1 fruit fly cellular context compared by ENCODE assay signal in the genomic region with DNA sequence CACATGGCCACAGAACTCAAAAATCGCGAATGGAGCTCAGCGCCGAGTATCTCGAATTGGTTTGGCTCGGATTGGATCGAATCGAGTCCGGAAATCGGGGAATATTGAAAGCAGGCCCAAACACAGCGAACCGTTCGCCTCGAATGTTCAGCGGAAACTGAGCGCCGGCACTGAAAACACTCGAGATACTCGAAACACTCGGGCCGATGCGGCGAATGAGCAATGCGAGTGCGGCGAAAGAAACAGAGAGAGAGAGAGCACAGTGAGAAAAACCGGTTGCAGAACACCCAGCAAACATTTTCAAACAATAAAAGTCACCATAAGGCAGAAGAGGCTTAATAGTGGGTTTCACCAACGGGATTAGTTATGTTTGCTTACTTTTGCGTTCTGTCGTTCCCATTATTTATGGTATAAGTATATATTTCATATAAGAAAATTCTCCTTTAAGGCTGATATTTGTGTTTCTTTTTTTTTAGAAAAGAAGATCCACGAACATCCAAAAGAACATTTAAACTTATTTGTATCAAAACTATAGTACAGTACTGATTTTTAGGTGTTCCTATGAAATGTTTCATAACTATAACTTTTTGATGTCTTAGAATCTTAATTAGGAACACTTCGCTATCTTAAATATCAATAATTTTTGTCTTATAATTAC.
A peak's percentile ranks its signal among the peaks of the same experiment; 100 is the strongest.
TF ChIP-seq lines count a peak whose summit lies in the region.

A gene (minus strand): TSS at position 162 of the 658 bp plus-strand sequence.

TF ChIP-seq in whole organism, embryonic, 481 proteins besides CTCF, POLR2A, EP300 and RAD21 (continued from another document and continues in another):
- TF ChIP-seq MESR4 (GFP tag; optimal IDR thresholded peaks at IDR 0.05; lab: Kevin White, UChicago) (peak; percentile 2), sr (GFP tag; IDR thresholded peaks at IDR 0.05; lab: Robert Waterston, UW) (peak; percentile 56; the same call in 2 of the 3 replicates), NC2α (GFP tag; optimal IDR thresholded peaks at IDR 0.05; lab: Kevin White, UChicago) (no peak), CG33213 (GFP tag; optimal IDR thresholded peaks at IDR 0.05; lab: Kevin White, UChicago) (peak; percentile 34), CG31224 (GFP tag; IDR thresholded peaks at IDR 0.05; lab: Robert Waterston, UW) (peak; percentile 16; the same call in 1 of the 2 replicates), Stat92E (GFP tag; optimal IDR thresholded peaks at IDR 0.05; lab: Kevin White, UChicago) (peak in 1 of 3 experiments; percentile 71), seq (GFP tag; IDR thresholded peaks at IDR 0.05; lab: Robert Waterston, UW) (no peak; the same call in 1 of the 2 replicates), oc (tag; optimal IDR thresholded peaks at IDR 0.05; lab: Kevin White, UChicago) (peak; percentile 65), CG9932 (GFP tag; IDR thresholded peaks at IDR 0.05; lab: Robert Waterston, UW) (peak; percentile 32; the same call in 1 of the 2 replicates), hbn (GFP tag; IDR thresholded peaks at IDR 0.05; lab: Robert Waterston, UW; ENCODE audit: partially characterized antibody) (0 out of 2 replicates have a peak, but pooled peaks have one; percentile 15), fd3F (GFP tag; optimal IDR thresholded peaks at IDR 0.05; lab: Kevin White, UChicago) (no peak), dimm (GFP tag; IDR thresholded peaks at IDR 0.05; lab: Robert Waterston, UW) (no peak), CG9797 (GFP tag; optimal IDR thresholded peaks at IDR 0.05; lab: Kevin White, UChicago) (no peak), CG11398 (GFP tag; optimal IDR thresholded peaks at IDR 0.05; lab: Kevin White, UChicago) (peak; percentile 15), knrl (GFP tag; IDR thresholded peaks at IDR 0.05; lab: Robert Waterston, UW; ENCODE audit: partially characterized antibody) (no peak), slbo (GFP tag; IDR thresholded peaks at IDR 0.05; lab: Robert Waterston, UW) (peak; percentile 50), Eip74EF (GFP tag; optimal IDR thresholded peaks at IDR 0.05; lab: Kevin White, UChicago) (peak in 1 of 2 experiments; percentile 84), CG13894 (tag; optimal IDR thresholded peaks at IDR 0.05; lab: Kevin White, UChicago) (peak; percentile 80), CoRest (tag; optimal IDR thresholded peaks at IDR 0.05; lab: Kevin White, UChicago) (no peak), YL-1 (GFP tag; optimal IDR thresholded peaks at IDR 0.05; lab: Kevin White, UChicago) (no peak), CG11456 (GFP tag; IDR thresholded peaks at IDR 0.05; lab: Robert Waterston, UW) (peak; percentile 18; the same call in 1 of the 3 replicates), tx (GFP tag; optimal IDR thresholded peaks at IDR 0.05; lab: Kevin White, UChicago) (no peak), CG4282 (GFP tag; optimal IDR thresholded peaks at IDR 0.05; lab: Kevin White, UChicago) (peak; percentile 19), Hsf (GFP tag; optimal IDR thresholded peaks at IDR 0.05; lab: Kevin White, UChicago) (no peak), Deaf1 (tag; optimal IDR thresholded peaks at IDR 0.05; lab: Kevin White, UChicago) (peak; percentile 83), crc (GFP tag; optimal IDR thresholded peaks at IDR 0.05; lab: Kevin White, UChicago) (no peak), CG15269 (tag; optimal IDR thresholded peaks at IDR 0.05; lab: Kevin White, UChicago) (peak; percentile 27), CG15601 (tag; optimal IDR thresholded peaks at IDR 0.05; lab: Kevin White, UChicago) (peak; percentile 5), CG34422 (GFP tag; IDR thresholded peaks at IDR 0.05; lab: Robert Waterston, UW) (peak; percentile 67; the same call in 1 of the 3 replicates), abd-A (tag; optimal IDR thresholded peaks at IDR 0.05; lab: Kevin White, UChicago) (peak; percentile 35), tna (GFP tag; IDR thresholded peaks at IDR 0.05; lab: Robert Waterston, UW; ENCODE audit: partially characterized antibody) (peak; percentile 81), CG1024 (GFP tag; IDR thresholded peaks at IDR 0.05; lab: Robert Waterston, UW) (peak; percentile 2; the same call in 1 of the 2 replicates), GATAe (GFP tag; conservative IDR thresholded peaks at IDR 0.05; lab: Robert Waterston, UW) (no peak), CG2678 (tag; optimal IDR thresholded peaks at IDR 0.05; lab: Kevin White, UChicago) (peak; percentile 31), Lim3 (GFP tag; IDR thresholded peaks at IDR 0.05; lab: Robert Waterston, UW) (no peak), grau (tag; optimal IDR thresholded peaks at IDR 0.05; lab: Kevin White, UChicago) (peak; percentile 11), Poxn (GFP tag; IDR thresholded peaks at IDR 0.05; lab: Robert Waterston, UW) (no peak), CG14667 (GFP tag; IDR thresholded peaks at IDR 0.05; lab: Robert Waterston, UW) (no peak), CG2202 (tag; optimal IDR thresholded peaks at IDR 0.05; lab: Kevin White, UChicago) (no peak), dmrt11E (tag; optimal IDR thresholded peaks at IDR 0.05; lab: Kevin White, UChicago) (no peak), pita (GFP tag; optimal IDR thresholded peaks at IDR 0.05; lab: Kevin White, UChicago) (no peak), al (GFP tag; IDR thresholded peaks at IDR 0.05; lab: Robert Waterston, UW) (no peak), shn (GFP tag; optimal IDR thresholded peaks at IDR 0.05; lab: Kevin White, UChicago) (peak; percentile 22), CG18011 (GFP tag; optimal IDR thresholded peaks at IDR 0.05; lab: Kevin White, UChicago) (no peak), CG10462 (GFP tag; optimal IDR thresholded peaks at IDR 0.05; lab: Kevin White, UChicago) (peak; percentile 13), CG8924 (tag; optimal IDR thresholded peaks at IDR 0.05; lab: Kevin White, UChicago) (no peak), phol (tag; optimal IDR thresholded peaks at IDR 0.05; lab: Kevin White, UChicago) (no peak), nerfin-1 (tag; optimal IDR thresholded peaks at IDR 0.05; lab: Kevin White, UChicago) (peak; percentile 45), chn (GFP tag; optimal IDR thresholded peaks at IDR 0.05; lab: Kevin White, UChicago) (no peak), CG8765 (GFP tag; IDR thresholded peaks at IDR 0.05; lab: Robert Waterston, UW) (no peak), CG4707 (GFP tag; optimal IDR thresholded peaks at IDR 0.05; lab: Kevin White, UChicago) (peak; percentile 69), CG13624 (GFP tag; optimal IDR thresholded peaks at IDR 0.05; lab: Kevin White, UChicago) (peak; percentile 2), gem (tag; optimal IDR thresholded peaks at IDR 0.05; lab: Kevin White, UChicago) (peak; percentile 36), Hmr (GFP tag; optimal IDR thresholded peaks at IDR 0.05; lab: Kevin White, UChicago) (peak; percentile 39), pros (GFP tag; optimal IDR thresholded peaks at IDR 0.05; lab: Kevin White, UChicago) (no peak), Atf3 (GFP tag; optimal IDR thresholded peaks at IDR 0.05; lab: Kevin White, UChicago) (peak; percentile 5), chinmo (GFP tag; IDR thresholded peaks at IDR 0.05; lab: Robert Waterston, UW; ENCODE audit: partially characterized antibody) (peak; percentile 97), CG14860 (GFP tag; IDR thresholded peaks at IDR 0.05; lab: Robert Waterston, UW; ENCODE audit: partially characterized antibody) (no peak), wek (GFP tag; optimal IDR thresholded peaks at IDR 0.05; lab: Kevin White, UChicago) (peak; percentile 63), Hr3 (GFP tag; optimal IDR thresholded peaks at IDR 0.05; lab: Kevin White, UChicago) (no peak), Hr39 (optimal IDR thresholded peaks at IDR 0.05; lab: Kevin White, UChicago) (no peak), CG1602 (GFP tag; optimal IDR thresholded peaks at IDR 0.05; lab: Kevin White, UChicago) (peak; percentile 47), Doc3 (GFP tag; IDR thresholded peaks at IDR 0.05; lab: Robert Waterston, UW; ENCODE audit: partially characterized antibody) (no peak), pfk (GFP tag; optimal IDR thresholded peaks at IDR 0.05; lab: Kevin White, UChicago) (peak; percentile 57), ewg (GFP tag; optimal IDR thresholded peaks at IDR 0.05; lab: Kevin White, UChicago) (no peak), cad (GFP tag; optimal IDR thresholded peaks at IDR 0.05; lab: Kevin White, UChicago) (no peak), CkIIα-i1 (GFP tag; IDR thresholded peaks at IDR 0.05; lab: Robert Waterston, UW) (no peak), gcm (GFP tag; optimal IDR thresholded peaks at IDR 0.05; lab: Kevin White, UChicago) (peak; percentile 30), CG32532 (GFP tag; IDR thresholded peaks at IDR 0.05; lab: Robert Waterston, UW) (peak; percentile 69; the same call in 1 of the 2 replicates), CG12219 (GFP tag; optimal IDR thresholded peaks at IDR 0.05; lab: Kevin White, UChicago) (peak; percentile 55), bigmax (GFP tag; optimal IDR thresholded peaks at IDR 0.05; lab: Kevin White, UChicago) (no peak), CG1603 (tag; optimal IDR thresholded peaks at IDR 0.05; lab: Kevin White, UChicago) (no peak), CG17568 (GFP tag; optimal IDR thresholded peaks at IDR 0.05; lab: Kevin White, UChicago) (peak; percentile 35), CG12071 (GFP tag; optimal IDR thresholded peaks at IDR 0.05; lab: Kevin White, UChicago) (peak; percentile 73), Dp (GFP tag; optimal IDR thresholded peaks at IDR 0.05; lab: Kevin White, UChicago) (no peak), CG14441 (GFP tag; IDR thresholded peaks at IDR 0.05; lab: Robert Waterston, UW) (peak; percentile 11; the same call in 1 of the 2 replicates), unc-4 (GFP tag; IDR thresholded peaks at IDR 0.05; lab: Robert Waterston, UW; ENCODE audit: partially characterized antibody) (peak; percentile 55), nerfin-2 (GFP tag; IDR thresholded peaks at IDR 0.05; lab: Robert Waterston, UW; ENCODE audit: partially characterized antibody) (no peak; the same call in 1 of the 2 replicates), CG4328 (GFP tag; optimal IDR thresholded peaks at IDR 0.05; lab: Kevin White, UChicago) (peak; percentile 37), Dfd (GFP tag; optimal IDR thresholded peaks at IDR 0.05; lab: Kevin White, UChicago) (no peak), CG6791 (GFP tag; IDR thresholded peaks at IDR 0.05; lab: Robert Waterston, UW; ENCODE audit: partially characterized antibody) (peak; percentile 53; the same call in 2 of the 3 replicates), mld (GFP tag; IDR thresholded peaks at IDR 0.05; lab: Robert Waterston, UW; ENCODE audit: partially characterized antibody) (0 out of 3 replicates have a peak, but pooled peaks have one; percentile 59), prd (optimal IDR thresholded peaks at IDR 0.05; lab: Kevin White, UChicago) (no peak), prd (GFP tag; IDR thresholded peaks at IDR 0.05; lab: Robert Waterston, UW) (0 out of 3 replicates have a peak, but pooled peaks have one; percentile 29), Oaz (GFP tag; IDR thresholded peaks at IDR 0.05; lab: Robert Waterston, UW) (no peak), gsb-n (tag; optimal IDR thresholded peaks at IDR 0.05; lab: Kevin White, UChicago) (no peak), aop (GFP tag; IDR thresholded peaks at IDR 0.05; lab: Robert Waterston, UW) (peak; percentile 59; the same call in 1 of the 2 replicates), Hey (tag; optimal IDR thresholded peaks at IDR 0.05; lab: Kevin White, UChicago) (no peak), BtbVII (GFP tag; optimal IDR thresholded peaks at IDR 0.05; lab: Kevin White, UChicago) (peak; percentile 69), CG16813 (GFP tag; IDR thresholded peaks at IDR 0.05; lab: Robert Waterston, UW; ENCODE audit: partially characterized antibody) (peak; percentile 22; the same call in 1 of the 3 replicates), CG15073 (GFP tag; optimal IDR thresholded peaks at IDR 0.05; lab: Kevin White, UChicago) (no peak), ATbp (GFP tag; optimal IDR thresholded peaks at IDR 0.05; lab: Kevin White, UChicago) (peak; percentile 38), CG17912 (GFP tag; optimal IDR thresholded peaks at IDR 0.05; lab: Kevin White, UChicago) (peak; percentile 23), ERR (GFP tag; optimal IDR thresholded peaks at IDR 0.05; lab: Kevin White, UChicago) (peak; percentile 36), ftz-f1 (GFP tag; optimal IDR thresholded peaks at IDR 0.05; lab: Kevin White, UChicago) (peak; percentile 25), bsh (GFP tag; optimal IDR thresholded peaks at IDR 0.05; lab: Kevin White, UChicago) (peak; percentile 1 to 22), HLH3B (GFP tag; IDR thresholded peaks at IDR 0.05; lab: Robert Waterston, UW) (peak; percentile 45; the same call in 1 of the 2 replicates), Dek (tag; optimal IDR thresholded peaks at IDR 0.05; lab: Kevin White, UChicago) (peak; percentile 24), CG2120 (GFP tag; optimal IDR thresholded peaks at IDR 0.05; lab: Kevin White, UChicago) (peak; percentile 40), Six4 (GFP tag; optimal IDR thresholded peaks at IDR 0.05; lab: Kevin White, UChicago) (no peak), CG18599 (GFP tag; optimal IDR thresholded peaks at IDR 0.05; lab: Kevin White, UChicago) (peak; percentile 45), sim (GFP tag; IDR thresholded peaks at IDR 0.05; lab: Robert Waterston, UW) (no peak), B-H1 (GFP tag; IDR thresholded peaks at IDR 0.05; lab: Robert Waterston, UW) (no peak), sd (tag; optimal IDR thresholded peaks at IDR 0.05; lab: Kevin White, UChicago) (peak; percentile 34), dati (GFP tag; IDR thresholded peaks at IDR 0.05; lab: Robert Waterston, UW) (0 out of 2 replicates have a peak, but pooled peaks have one; percentile 12), D19B (GFP tag; optimal IDR thresholded peaks at IDR 0.05; lab: Kevin White, UChicago) (no peak), CG7786 (GFP tag; optimal IDR thresholded peaks at IDR 0.05; lab: Kevin White, UChicago) (peak; percentile 22), CG34224 (GFP tag; IDR thresholded peaks at IDR 0.05; lab: Robert Waterston, UW; ENCODE audit: partially characterized antibody) (peak; percentile 68; the same call in 1 of the 3 replicates), tgo (GFP tag; IDR thresholded peaks at IDR 0.05; lab: Robert Waterston, UW) (no peak), CG1647 (GFP tag; optimal IDR thresholded peaks at IDR 0.05; lab: Kevin White, UChicago) (peak; percentile 44), Scr (GFP tag; IDR thresholded peaks at IDR 0.05; lab: Robert Waterston, UW; ENCODE audit: partially characterized antibody) (peak; percentile 52), CG15514 (GFP tag; optimal IDR thresholded peaks at IDR 0.05; lab: Kevin White, UChicago) (peak; percentile 63), CG10431 (GFP tag; optimal IDR thresholded peaks at IDR 0.05; lab: Kevin White, UChicago) (no peak), da (GFP tag; optimal IDR thresholded peaks at IDR 0.05; lab: Kevin White, UChicago) (no peak), Nf-YB (GFP tag; optimal IDR thresholded peaks at IDR 0.05; lab: Kevin White, UChicago) (peak; percentile 43), CG18476 (GFP tag; optimal IDR thresholded peaks at IDR 0.05; lab: Kevin White, UChicago) (no peak), CHES-1-like (GFP tag; optimal IDR thresholded peaks at IDR 0.05; lab: Kevin White, UChicago) (peak; percentile 53), row (GFP tag; IDR thresholded peaks at IDR 0.05; lab: Robert Waterston, UW) (peak; percentile 82), CG12104 (GFP tag; optimal IDR thresholded peaks at IDR 0.05; lab: Kevin White, UChicago) (no peak)
